Fruit fly (Drosophila melanogaster) whole organism, wandering third instar larva: ENCODE results near the gene CG11771.

Experiments used
- br ChIP-seq: fragments of 200-800 bp; sonication (Bioruptor generic); optimal IDR thresholded peaks from 2 replicates; lab custom pipeline; 2016; ENCODE audit warnings: missing biosample characterization, missing genetic modification characterization
- psq ChIP-seq: fragments of 200-800 bp; sonication (Bioruptor generic); optimal IDR thresholded peaks from 3 replicates; lab custom pipeline; 2017; ENCODE audit warnings: missing biosample characterization, mild to moderate bottlenecking, missing genetic modification characterization, moderate library complexity

DNA sequence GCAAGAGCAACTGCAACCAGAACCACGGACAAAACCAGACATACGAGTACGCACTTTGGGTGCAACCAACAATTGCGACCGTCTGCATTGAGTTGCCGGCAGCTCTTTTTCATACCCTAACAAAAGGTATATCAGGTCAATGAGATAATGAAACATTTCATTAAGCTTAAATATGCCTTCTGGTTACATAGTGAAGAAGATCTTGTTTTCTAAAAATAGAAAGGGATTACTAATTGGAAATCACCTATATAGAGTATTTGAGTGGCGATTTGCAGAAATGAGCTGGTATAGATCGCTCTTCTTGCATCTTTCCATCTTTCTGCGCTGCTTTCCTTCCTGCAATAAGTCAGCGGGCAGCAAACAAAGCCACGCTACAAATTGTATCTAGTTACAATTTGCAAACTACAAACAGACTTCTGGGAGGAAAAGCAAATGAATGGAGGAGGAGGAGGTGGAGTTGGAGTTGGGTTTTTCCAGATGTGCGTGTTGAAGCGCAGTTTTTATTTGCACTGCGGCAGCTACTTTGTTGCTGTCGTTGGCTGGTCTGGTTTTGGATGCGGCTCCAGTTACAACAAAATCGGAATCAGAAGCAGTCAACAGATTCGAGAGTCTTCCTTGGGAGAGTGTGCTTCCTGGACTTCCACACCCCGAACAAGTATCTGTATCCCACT, 43.1 kb downstream of the CG11771 start:
- TF ChIP-seq br (peak; percentile 12), psq (GFP tag; lab: Kevin White, UChicago) (peak; percentile 28)
